Fruit fly (Drosophila melanogaster) whole organism, embryonic: ENCODE results near the gene dpr14.

Experiments
- Bdp1 ChIP-seq: fragments of 200-800 bp; sonication (Bioruptor generic); optimal IDR thresholded peaks from 3 replicates; lab custom pipeline; 2016; ENCODE audit warnings: missing biosample characterization, missing genetic modification characterization
- CG10209 ChIP-seq: fragments of 200-800 bp; sonication (Bioruptor generic); optimal IDR thresholded peaks from 3 replicates; lab custom pipeline; 2017; ENCODE audit warnings: missing biosample characterization, mild to moderate bottlenecking, missing genetic modification characterization, missing genetic modification reagents
- CG10366 ChIP-seq: fragments of 200-800 bp; sonication (Bioruptor generic); IDR thresholded peaks from 2 replicates; pipeline ENCODE4 v1.3.6; 2022; ENCODE audit warnings: missing biosample characterization, missing genetic modification characterization
- CG10959 ChIP-seq: fragments of 200-800 bp; sonication (Bioruptor generic); IDR thresholded peaks from 2 replicates; pipeline ENCODE4 v1.3.6; 2022; ENCODE audit warnings: missing biosample characterization, missing genetic modification characterization
- CG10979 ChIP-seq: fragments of 200-800 bp; sonication (Bioruptor generic); optimal IDR thresholded peaks from 2 replicates; lab custom pipeline; 2018; ENCODE audit warnings: missing biosample characterization, mild to moderate bottlenecking, missing genetic modification characterization, moderate library complexity
- CG12155 ChIP-seq: fragments of 200-800 bp; sonication (Bioruptor generic); optimal IDR thresholded peaks from 3 replicates; lab custom pipeline; 2016; ENCODE audit warnings: missing biosample characterization, missing genetic modification characterization
- CG17186 ChIP-seq: fragments of 200-800 bp; sonication (Bioruptor generic); optimal IDR thresholded peaks from 3 replicates; lab custom pipeline; 2017; ENCODE audit warnings: missing biosample characterization, missing genetic modification reagents, missing genetic modification characterization
- CG17612 ChIP-seq: fragments of 200-800 bp; sonication (Bioruptor generic); IDR thresholded peaks from 2 replicates; pipeline ENCODE4 v1.3.6; 2022; ENCODE audit warnings: missing biosample characterization, missing genetic modification characterization
- CG17802 ChIP-seq: fragments of 200-800 bp; sonication (Bioruptor generic); optimal IDR thresholded peaks from 2 replicates; lab custom pipeline; 2018; ENCODE audit warnings: missing biosample characterization, mild to moderate bottlenecking, missing genetic modification characterization, moderate library complexity
- CG18619 ChIP-seq: fragments of 200-800 bp; sonication (Bioruptor generic); optimal IDR thresholded peaks from 3 replicates; lab custom pipeline; 2017; ENCODE audit warnings: missing biosample characterization, mild to moderate bottlenecking, missing genetic modification characterization
- CG2202 ChIP-seq: fragments of 200-800 bp; sonication (Bioruptor generic); optimal IDR thresholded peaks from 2 replicates; lab custom pipeline; 2018; ENCODE audit warnings: missing biosample characterization, mild to moderate bottlenecking, missing genetic modification characterization
- CG34224 ChIP-seq: fragments of 200-800 bp; sonication (Bioruptor generic); IDR thresholded peaks from 3 replicates; pipeline ENCODE4 v1.3.6; 2022; ENCODE audit warnings: missing biosample characterization, missing genetic modification characterization; ENCODE audit not compliant: partially characterized antibody
- CG3838 ChIP-seq: fragments of 200-800 bp; sonication (Bioruptor generic); optimal IDR thresholded peaks from 3 replicates; lab custom pipeline; 2016; ENCODE audit warnings: missing biosample characterization, missing genetic modification characterization
- CG4360 ChIP-seq: fragments of 200-800 bp; sonication (Bioruptor generic); IDR thresholded peaks from 2 replicates; pipeline ENCODE4 v1.3.6; 2022; ENCODE audit warnings: missing biosample characterization, missing genetic modification characterization
- CG4617 ChIP-seq: fragments of 200-800 bp; sonication (Bioruptor generic); optimal IDR thresholded peaks from 3 replicates; lab custom pipeline; 2016; ENCODE audit warnings: missing biosample characterization, missing genetic modification characterization, borderline replicate concordance
- CG6683 ChIP-seq: fragments of 200-800 bp; sonication (Bioruptor generic); optimal IDR thresholded peaks from 2 replicates; lab custom pipeline; 2017; ENCODE audit warnings: missing biosample characterization, mild to moderate bottlenecking, missing genetic modification characterization, missing genetic modification reagents
- CG7928 ChIP-seq: fragments of 200-800 bp; sonication (Bioruptor generic); optimal IDR thresholded peaks from 2 replicates; lab custom pipeline; 2017; ENCODE audit warnings: missing biosample characterization, mild to moderate bottlenecking, missing genetic modification characterization
- Camta ChIP-seq: fragments of 200-800 bp; sonication (Bioruptor generic); optimal IDR thresholded peaks from 2 replicates; lab custom pipeline; 2016; ENCODE audit warnings: missing biosample characterization, missing genetic modification characterization
- CkIIα-i1 ChIP-seq: fragments of 200-800 bp; sonication (Bioruptor generic); IDR thresholded peaks from 2 replicates; pipeline ENCODE4 v1.3.6; 2022; ENCODE audit warnings: missing biosample characterization, missing genetic modification characterization
- Dek ChIP-seq: fragments of 200-800 bp; sonication (Bioruptor generic); optimal IDR thresholded peaks from 3 replicates; lab custom pipeline; 2019; ENCODE audit warnings: missing biosample characterization, mild to moderate bottlenecking, missing genetic modification characterization, moderate library complexity
- E2f2 ChIP-seq: fragments of 200-800 bp; sonication (Bioruptor generic); IDR thresholded peaks from 2 replicates; pipeline ENCODE4 v1.3.6; 2022; ENCODE audit warnings: missing biosample characterization, missing genetic modification characterization
- Fer3 ChIP-seq: fragments of 200-800 bp; sonication (Bioruptor generic); optimal IDR thresholded peaks from 2 replicates; lab custom pipeline; 2018; ENCODE audit warnings: missing biosample characterization, mild to moderate bottlenecking, missing genetic modification characterization, moderate library complexity
- HHEX ChIP-seq: fragments of 200-800 bp; sonication (Bioruptor generic); optimal IDR thresholded peaks from 3 replicates; lab custom pipeline; 2017; ENCODE audit warnings: missing biosample characterization, mild to moderate bottlenecking, missing genetic modification characterization, missing genetic modification reagents
- Hr3 ChIP-seq: fragments of 200-800 bp; sonication (Bioruptor generic); optimal IDR thresholded peaks from 3 replicates; lab custom pipeline; 2016; ENCODE audit warnings: missing biosample characterization, missing genetic modification characterization
- Mrtf ChIP-seq: fragments of 200-800 bp; sonication (Bioruptor generic); IDR thresholded peaks from 3 replicates; pipeline ENCODE4 v1.3.6; 2022; ENCODE audit warnings: missing biosample characterization, missing genetic modification characterization
- Nf-YA ChIP-seq: fragments of 200-800 bp; sonication (Bioruptor generic); IDR thresholded peaks from 2 replicates; pipeline ENCODE4 v1.3.6; 2022; ENCODE audit warnings: missing biosample characterization, missing genetic modification characterization
- Optix ChIP-seq: fragments of 200-800 bp; sonication (Bioruptor generic); IDR thresholded peaks from 3 replicates; pipeline ENCODE4 v1.3.6; 2022; ENCODE audit warnings: missing biosample characterization, missing genetic modification characterization
- Stat92E ChIP-seq, 3 experiments: fragments of >200 bp in 2 of 3; fragments of 200-800 bp in 1 of 3; sonication (Bioruptor generic) in 1 of 3; optimal IDR thresholded peaks; 2 replicates each; lab custom pipeline; 2017 to 2019; ENCODE audit warnings: missing biosample characterization in 3 of 3, missing genetic modification characterization in 3 of 3, mild to moderate bottlenecking in 1 of 3, moderate library complexity in 1 of 3
- Usf ChIP-seq: fragments of 200-800 bp; sonication (Bioruptor generic); optimal IDR thresholded peaks from 2 replicates; lab custom pipeline; 2017; ENCODE audit warnings: missing genotype, missing biosample characterization, missing genetic modification characterization
- ash1 ChIP-seq: fragments of 200-800 bp; sonication (Bioruptor generic); optimal IDR thresholded peaks from 2 replicates; lab custom pipeline; 2018; ENCODE audit warnings: missing biosample characterization, mild to moderate bottlenecking, missing genetic modification characterization
- az2 ChIP-seq: fragments of 200-800 bp; sonication (Bioruptor generic); optimal IDR thresholded peaks from 3 replicates; lab custom pipeline; 2016; ENCODE audit warnings: missing biosample characterization, missing genetic modification characterization
- chinmo ChIP-seq: fragments of 200-800 bp; sonication (Bioruptor generic); IDR thresholded peaks from 4 replicates; pipeline ENCODE4 v1.3.6; 2022; ENCODE audit warnings: missing biosample characterization, missing genetic modification characterization; ENCODE audit not compliant: partially characterized antibody
- eve ChIP-seq, 2 experiments: fragments of >200 bp; optimal IDR thresholded peaks; 2 replicates each; lab custom pipeline; 2017; ENCODE audit warnings: missing biosample characterization in 2 of 2, missing genetic modification characterization in 2 of 2
- gfzf ChIP-seq: fragments of 200-800 bp; sonication (Bioruptor generic); optimal IDR thresholded peaks from 2 replicates; lab custom pipeline; 2016; ENCODE audit warnings: missing biosample characterization, mild to moderate bottlenecking, missing genetic modification characterization, moderate library complexity
- gsb ChIP-seq: fragments of 200-800 bp; sonication (Bioruptor generic); IDR thresholded peaks from 2 replicates; pipeline ENCODE4 v1.3.6; 2022; ENCODE audit warnings: missing biosample characterization, missing genetic modification characterization
- gsb-n ChIP-seq: fragments of 200-800 bp; sonication (Bioruptor generic); optimal IDR thresholded peaks from 3 replicates; lab custom pipeline; 2018; ENCODE audit warnings: missing biosample characterization, mild to moderate bottlenecking, missing genetic modification characterization
- ham ChIP-seq: fragments of 200-800 bp; sonication (Bioruptor generic); IDR thresholded peaks from 2 replicates; pipeline ENCODE4 v1.3.6; 2022; ENCODE audit warnings: missing biosample characterization, missing genetic modification characterization
- mld ChIP-seq: fragments of 200-800 bp; sonication (Bioruptor generic); IDR thresholded peaks from 3 replicates; pipeline ENCODE4 v1.3.6; 2022; ENCODE audit warnings: missing biosample characterization, missing genetic modification characterization; ENCODE audit not compliant: partially characterized antibody
- org-1 ChIP-seq: fragments of 200-800 bp; sonication (Bioruptor generic); optimal IDR thresholded peaks from 2 replicates; lab custom pipeline; 2017; ENCODE audit warnings: missing biosample characterization, missing genetic modification characterization
- pb ChIP-seq: fragments of 200-800 bp; sonication (Bioruptor generic); optimal IDR thresholded peaks from 3 replicates; lab custom pipeline; 2016; ENCODE audit warnings: missing biosample characterization, missing genetic modification characterization
- pnt ChIP-seq: fragments of 200-800 bp; sonication (Bioruptor generic); optimal IDR thresholded peaks from 3 replicates; lab custom pipeline; 2016; ENCODE audit warnings: missing biosample characterization, missing genetic modification characterization
- sens-2 ChIP-seq: fragments of 200-800 bp; sonication (Bioruptor generic); IDR thresholded peaks from 2 replicates; pipeline ENCODE4 v1.3.6; 2022; ENCODE audit warnings: missing biosample characterization, missing genetic modification characterization
- shn ChIP-seq: fragments of 200-800 bp; sonication (Bioruptor generic); optimal IDR thresholded peaks from 3 replicates; lab custom pipeline; 2016; ENCODE audit warnings: missing biosample characterization, missing genetic modification characterization
- tgo ChIP-seq: fragments of 200-800 bp; sonication (Bioruptor generic); IDR thresholded peaks from 3 replicates; pipeline ENCODE4 v1.3.6; 2022; ENCODE audit warnings: missing biosample characterization, missing genetic modification characterization
- tio ChIP-seq: fragments of 200-800 bp; sonication (Bioruptor generic); optimal IDR thresholded peaks from 2 replicates; lab custom pipeline; 2017; ENCODE audit warnings: missing biosample characterization, missing genetic modification characterization, inconsistent platforms
- tll ChIP-seq, 2 experiments: fragments of 200-800 bp in 1 of 2; fragments of >200 bp in 1 of 2; sonication (Bioruptor generic) in 1 of 2; optimal IDR thresholded peaks; 2 replicates each; lab custom pipeline; 2017 to 2019; ENCODE audit warnings: missing biosample characterization in 2 of 2, missing genetic modification characterization in 2 of 2, mild to moderate bottlenecking in 1 of 2, moderate library complexity in 1 of 2
- twi ChIP-seq: fragments of 200-800 bp; optimal IDR thresholded peaks from 2 replicates; lab custom pipeline; 2019; ENCODE audit warnings: missing biosample characterization, mild to moderate bottlenecking, missing genetic modification characterization, moderate library complexity
- tx ChIP-seq: fragments of 200-800 bp; sonication (Bioruptor generic); optimal IDR thresholded peaks from 2 replicates; lab custom pipeline; 2016; ENCODE audit warnings: missing biosample characterization, missing genetic modification characterization
- zen ChIP-seq: fragments of 200-800 bp; sonication (Bioruptor generic); optimal IDR thresholded peaks from 3 replicates; lab custom pipeline; 2018; ENCODE audit warnings: missing biosample characterization, mild to moderate bottlenecking, missing genetic modification characterization, moderate library complexity

The dpr14 gene

dm6 chrX:7944772-7945722 is 37.0 kb upstream of the dpr14 start (continued):
- no peak for TF ChIP-seq Camta (GFP tag; lab: Kevin White, UChicago)
- no peak for TF ChIP-seq Bdp1 (GFP tag; lab: Kevin White, UChicago)
- no peak for TF ChIP-seq CG6683 (GFP tag; lab: Kevin White, UChicago)
- TF ChIP-seq CG12155 (GFP tag; lab: Kevin White, UChicago): no peak
- TF ChIP-seq ham (GFP tag; lab: Robert Waterston, UW): no peak
- TF ChIP-seq tll (GFP tag; optimal IDR thresholded peaks at IDR 0.05; lab: Kevin White, UChicago): no peak
- peak; percentile 7; the same call in 1 of the 2 replicates for TF ChIP-seq E2f2 (GFP tag; lab: Robert Waterston, UW)
- TF ChIP-seq CG10366 (GFP tag; lab: Robert Waterston, UW): no peak
- TF ChIP-seq tx (GFP tag; lab: Kevin White, UChicago): no peak
- TF ChIP-seq ash1: no peak
- no peak for TF ChIP-seq CG17612 (GFP tag; lab: Robert Waterston, UW)
- peak; percentile 19 for TF ChIP-seq shn
- no peak for TF ChIP-seq az2 (GFP tag; lab: Kevin White, UChicago)
- TF ChIP-seq tgo (GFP tag; lab: Robert Waterston, UW): peak; percentile 33; the same call in 2 of the 3 replicates
- TF ChIP-seq tio (GFP tag; lab: Kevin White, UChicago): no peak
- TF ChIP-seq Stat92E (GFP tag; optimal IDR thresholded peaks at IDR 0.05; lab: Kevin White, UChicago): no peak
- TF ChIP-seq CkIIα-i1 (GFP tag; lab: Robert Waterston, UW): no peak
- no peak for TF ChIP-seq CG2202 (tag; lab: Kevin White, UChicago)
- no peak for TF ChIP-seq HHEX (GFP tag; lab: Kevin White, UChicago)
- TF ChIP-seq CG10979 (tag; lab: Kevin White, UChicago): peak; percentile 40
- TF ChIP-seq gfzf: no peak
- no peak for TF ChIP-seq twi (tag; lab: Kevin White, UChicago)
- TF ChIP-seq Optix (GFP tag; lab: Robert Waterston, UW): no peak
- no peak for TF ChIP-seq CG34224 (GFP tag; lab: Robert Waterston, UW)
- peak; percentile 3 for TF ChIP-seq CG10209 (GFP tag; lab: Kevin White, UChicago)
- TF ChIP-seq gsb-n (tag; lab: Kevin White, UChicago): no peak
- no peak for TF ChIP-seq Hr3
- no peak for TF ChIP-seq Nf-YA (GFP tag; lab: Robert Waterston, UW)
- no peak for TF ChIP-seq CG18619 (GFP tag; lab: Kevin White, UChicago)
- no peak for TF ChIP-seq Mrtf
- no peak for TF ChIP-seq mld (GFP tag; lab: Robert Waterston, UW)
- TF ChIP-seq CG17186 (GFP tag; lab: Kevin White, UChicago): no peak
- no peak for TF ChIP-seq Dek (tag; lab: Kevin White, UChicago)
- no peak for TF ChIP-seq org-1 (GFP tag; lab: Kevin White, UChicago)
- TF ChIP-seq CG3838: no peak
- TF ChIP-seq Fer3 (tag; lab: Kevin White, UChicago): peak; percentile 13
- peak; percentile 41 for TF ChIP-seq pnt (GFP tag; lab: Kevin White, UChicago)
- TF ChIP-seq CG10959: no peak
- TF ChIP-seq CG4617: no peak
- no peak for TF ChIP-seq zen
- no peak for TF ChIP-seq gsb (GFP tag; lab: Robert Waterston, UW)
- no peak for TF ChIP-seq CG4360 (GFP tag; lab: Robert Waterston, UW)
- TF ChIP-seq pb (GFP tag; lab: Kevin White, UChicago): peak; percentile 8
- TF ChIP-seq CG7928 (GFP tag; lab: Kevin White, UChicago): no peak
- peak; percentile 6; the same call in 1 of the 4 replicates for TF ChIP-seq chinmo (GFP tag; lab: Robert Waterston, UW)
- no peak for TF ChIP-seq Usf (GFP tag; lab: Kevin White, UChicago)
- no peak for TF ChIP-seq sens-2 (GFP tag; lab: Robert Waterston, UW)
- no peak for TF ChIP-seq CG17802 (tag; lab: Kevin White, UChicago)
- TF ChIP-seq eve (GFP tag; optimal IDR thresholded peaks at IDR 0.05; lab: Kevin White, UChicago): no peak
